Worm (Caenorhabditis elegans) whole organism, late embryonic: ENCODE measurements around the gene srd-4.
A peak's percentile ranks its signal among the peaks of the same experiment; 100 is the strongest.

Experiments
- ahr-1 ChIP-seq: sonication (generic microtip); optimal IDR thresholded peaks from 2 replicates; lab custom pipeline; 2016; ENCODE audit warnings: missing genetic modification characterization, missing compliant biosample characterization
- ceh-14 ChIP-seq: sonication (generic microtip); optimal IDR thresholded peaks from 2 replicates; lab custom pipeline; 2016; ENCODE audit warnings: missing genotype, missing genetic modification characterization, missing compliant biosample characterization
- ceh-18 ChIP-seq: sonication (generic microtip); optimal IDR thresholded peaks from 2 replicates; lab custom pipeline; 2016; ENCODE audit warnings: missing genetic modification characterization, missing compliant biosample characterization
- ceh-31 ChIP-seq: sonication (generic microtip); optimal IDR thresholded peaks from 2 replicates; lab custom pipeline; 2016; ENCODE audit warnings: missing genetic modification characterization, missing compliant biosample characterization
- ceh-34 ChIP-seq: sonication (generic microtip); optimal IDR thresholded peaks from 2 replicates; lab custom pipeline; 2016; ENCODE audit warnings: mild to moderate bottlenecking, missing genetic modification characterization, missing compliant biosample characterization
- ceh-6 ChIP-seq: fragments of 200-800 bp; sonication (Bioruptor generic); optimal IDR thresholded peaks from 2 replicates; lab custom pipeline; 2018; ENCODE audit warnings: mild to moderate bottlenecking, missing genetic modification characterization, missing compliant biosample characterization
- dmd-4 ChIP-seq: sonication (generic microtip); optimal IDR thresholded peaks from 2 replicates; lab custom pipeline; 2016; ENCODE audit warnings: borderline replicate concordance, missing genetic modification characterization, missing compliant biosample characterization
- elt-2 ChIP-seq: sonication (generic microtip); optimal IDR thresholded peaks from 2 replicates; lab custom pipeline; 2016; ENCODE audit warnings: missing genetic modification reagents, missing genetic modification characterization, missing compliant biosample characterization
- gmeb-2 ChIP-seq: sonication (generic microtip); optimal IDR thresholded peaks from 2 replicates; lab custom pipeline; 2016; ENCODE audit warnings: missing genetic modification characterization, inconsistent platforms, missing compliant biosample characterization
- hlh-30 ChIP-seq: sonication (generic microtip); optimal IDR thresholded peaks from 2 replicates; lab custom pipeline; 2017; ENCODE audit warnings: antibody characterized with exemption, missing genetic modification characterization, missing compliant biosample characterization; ENCODE audit not compliant: insufficient read depth
- nfya-1 ChIP-seq: sonication (generic microtip); optimal IDR thresholded peaks from 2 replicates; lab custom pipeline; 2017; ENCODE audit warnings: missing genetic modification characterization, mild to moderate bottlenecking, missing compliant biosample characterization, antibody characterized with exemption, moderate library complexity
- pag-3 ChIP-seq: sonication (generic microtip); optimal IDR thresholded peaks from 2 replicates; lab custom pipeline; 2016; ENCODE audit warnings: missing compliant biosample characterization, missing genetic modification characterization, borderline replicate concordance
- pat-9 ChIP-seq: fragments of 200-800 bp; sonication (Bioruptor generic); optimal IDR thresholded peaks from 2 replicates; lab custom pipeline; 2018; ENCODE audit warnings: mild to moderate bottlenecking, missing genetic modification characterization, moderate library complexity, missing compliant biosample characterization
- rnt-1 ChIP-seq: sonication (generic microtip); optimal IDR thresholded peaks from 2 replicates; lab custom pipeline; 2016; ENCODE audit warnings: missing genetic modification characterization, missing compliant biosample characterization
- sdc-2 ChIP-seq: sonication (generic microtip); optimal IDR thresholded peaks from 2 replicates; lab custom pipeline; 2016; ENCODE audit warnings: missing genotype, missing genetic modification characterization, missing compliant biosample characterization
- tbx-7 ChIP-seq: sonication (generic microtip); optimal IDR thresholded peaks from 2 replicates; lab custom pipeline; 2016; ENCODE audit warnings: missing genotype, missing genetic modification characterization, missing compliant biosample characterization
- unc-42 ChIP-seq: sonication (generic microtip); optimal IDR thresholded peaks from 2 replicates; lab custom pipeline; 2016; ENCODE audit warnings: missing genotype, missing genetic modification characterization, missing compliant biosample characterization
- unc-55 ChIP-seq: sonication (generic microtip); optimal IDR thresholded peaks from 2 replicates; lab custom pipeline; 2017; ENCODE audit warnings: missing biosample characterization, missing genetic modification reagents, missing genetic modification characterization
- zip-5 ChIP-seq: sonication (generic microtip); optimal IDR thresholded peaks from 2 replicates; lab custom pipeline; 2016; ENCODE audit warnings: missing genetic modification characterization, missing compliant biosample characterization

srd-4 gene

DNA sequence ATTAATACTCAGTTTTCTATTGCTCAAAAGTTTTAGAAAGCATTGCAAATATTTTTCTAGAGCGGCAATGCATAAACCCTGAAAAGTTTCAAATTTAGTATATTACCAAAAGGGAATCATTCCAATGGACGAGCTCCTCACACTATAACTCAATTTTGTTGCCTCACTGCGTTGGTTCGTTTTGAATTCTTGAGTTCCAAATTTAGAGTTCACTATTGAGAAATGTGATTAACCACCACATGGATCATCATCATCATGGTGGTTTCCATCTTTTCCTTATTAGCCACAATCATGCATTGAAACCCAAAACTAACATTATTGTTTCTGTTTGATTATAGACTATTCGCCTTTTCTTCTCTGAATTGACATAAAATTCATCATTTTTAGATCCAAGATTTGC is 25.2 kb downstream of the srd-4 start:
- TF ChIP-seq unc-42 (tag; lab: Kevin White, UChicago) (peak; percentile 87), hlh-30 (tag; lab: Kevin White, UChicago) (no peak)

DNA sequence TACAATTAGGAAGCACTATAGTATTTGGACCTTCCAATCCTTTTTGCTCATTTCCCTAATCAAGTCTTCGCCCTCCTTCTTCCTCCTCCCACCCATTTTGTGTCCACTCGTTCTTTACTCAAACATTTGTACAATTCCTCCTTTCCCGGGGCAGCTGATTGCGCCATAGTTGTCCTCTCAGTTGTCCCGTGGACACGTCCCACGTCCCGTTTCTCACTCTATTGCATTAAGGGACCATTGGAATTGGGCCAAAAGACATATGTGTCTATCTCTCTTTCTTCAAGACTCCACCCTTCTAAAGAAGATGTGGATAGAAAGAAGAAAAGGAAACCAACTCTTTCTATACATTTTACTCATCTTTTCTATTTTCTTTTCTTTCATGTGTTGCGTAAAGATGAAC is 26.3 kb downstream of the srd-4 start:
- no peak for TF ChIP-seq zip-5 (tag; lab: Kevin White, UChicago)
- TF ChIP-seq unc-42 (tag; lab: Kevin White, UChicago): peak; percentile 95
- TF ChIP-seq tbx-7 (tag; lab: Kevin White, UChicago): no peak
- TF ChIP-seq pag-3 (tag; lab: Kevin White, UChicago): no peak
- TF ChIP-seq ceh-31 (tag; lab: Kevin White, UChicago): peak; percentile 65

- TF ChIP-seq elt-2 (tag; lab: Kevin White, UChicago) (peak; percentile 26), nfya-1 (no peak)
Measured at ce11 chrV:12213027-12213426, 28.3 kb downstream of the srd-4 start, which contains the start of gene vab-8. TSS of gene vab-8 (plus strand) at chrV:12213327.

DNA sequence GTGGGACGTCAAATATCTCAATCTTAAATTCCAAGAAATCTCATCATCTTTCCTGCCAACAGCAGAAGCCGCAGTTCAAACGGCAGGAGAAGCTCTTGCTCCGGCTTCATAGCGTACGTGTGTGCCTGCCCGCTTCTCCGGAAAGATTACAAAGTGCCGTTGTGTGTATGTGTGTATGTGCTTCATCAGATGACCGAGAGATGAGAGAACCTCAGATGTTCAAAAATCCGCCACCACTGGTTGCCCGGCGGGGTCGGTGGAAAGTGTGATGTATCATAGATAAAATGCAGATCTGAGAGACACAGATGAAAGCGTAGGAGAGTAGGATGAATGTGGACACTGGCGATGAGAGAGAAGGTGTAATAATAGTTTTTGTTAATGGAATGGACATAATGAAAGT is 48.7 kb downstream of the srd-4 start:
- TF ChIP-seq unc-55 (GFP tag; lab: Kevin White, UChicago): peak; percentile 64
- TF ChIP-seq gmeb-2: no peak
- TF ChIP-seq ceh-34 (tag; lab: Kevin White, UChicago): peak; percentile 6
- peak; percentile 61 for TF ChIP-seq rnt-1
- TF ChIP-seq pat-9: peak; percentile 7
- TF ChIP-seq nfya-1: peak; percentile 55
- TF ChIP-seq sdc-2 (tag; lab: Kevin White, UChicago): no peak
- peak; percentile 31 for TF ChIP-seq ceh-18 (tag; lab: Kevin White, UChicago)

- TF ChIP-seq ceh-18 (tag; lab: Kevin White, UChicago) (peak; percentile 80), rnt-1 (peak; percentile 37), unc-55 (GFP tag; lab: Kevin White, UChicago) (no peak), ceh-6 (GFP tag; lab: Kevin White, UChicago) (no peak), ceh-34 (tag; lab: Kevin White, UChicago) (peak; percentile 22), ceh-14 (tag; lab: Kevin White, UChicago) (no peak), ahr-1 (no peak), nfya-1 (peak; percentile 12)
Measured at ce11 chrV:12234293-12235004, 49.7 kb downstream of the srd-4 start, which contains the start of gene myo-3. TSS of gene myo-3 (minus strand) at chrV:12234343.

DNA sequence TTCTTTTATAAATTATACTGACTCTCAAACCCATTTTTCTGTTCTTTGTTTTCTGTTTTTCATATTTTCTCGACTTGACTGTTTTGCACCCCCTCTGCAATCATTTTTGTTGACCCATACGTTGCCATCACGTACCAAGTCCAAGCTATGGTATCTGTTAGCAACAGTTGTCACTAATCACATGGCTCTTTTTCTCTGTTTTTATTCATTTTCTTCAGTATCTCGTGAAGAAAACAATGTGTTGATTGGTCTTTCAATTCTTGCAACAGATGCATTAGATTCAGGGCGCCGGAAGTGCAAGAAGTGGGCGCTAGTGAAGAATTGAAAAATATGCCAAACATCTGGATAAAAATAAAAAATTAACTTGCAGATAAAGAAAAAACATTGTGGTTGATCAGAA is 50.8 kb downstream of the srd-4 start:
- TF ChIP-seq unc-55 (GFP tag; lab: Kevin White, UChicago) (peak; percentile 15), nfya-1 (peak; percentile 23), dmd-4 (tag; lab: Kevin White, UChicago) (no peak), ceh-18 (tag; lab: Kevin White, UChicago) (peak; percentile 27)
